Worm (Caenorhabditis elegans): ENCODE measurements around the gene ZK177.1.

DNA sequence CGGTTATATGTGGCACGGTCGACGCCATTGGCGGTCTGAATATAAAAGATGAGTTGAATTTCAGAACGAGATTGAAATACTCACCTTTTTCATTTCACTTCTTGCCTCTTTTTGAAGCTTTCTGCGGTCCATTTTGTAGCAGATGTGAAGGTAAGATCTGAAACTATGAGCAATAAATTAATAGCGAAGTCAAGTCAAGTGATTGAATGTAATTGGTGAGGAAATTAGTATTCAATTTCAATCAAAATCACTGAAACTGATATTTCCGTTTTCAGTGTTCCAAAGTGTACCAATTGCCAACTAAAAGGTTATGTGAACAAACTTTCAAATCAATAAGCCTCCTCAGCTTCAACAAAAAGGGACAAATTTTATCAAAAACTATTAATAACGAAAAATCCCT, 13.7 kb downstream of the ZK177.1 start, which contains the start of gene C17C3.24:
- TF ChIP-seq lin-15B (tag; optimal IDR thresholded peaks at IDR 0.05) (no peak), C16A3.4 (tag; optimal IDR thresholded peaks at IDR 0.05) (no peak), lin-13 (GFP tag; optimal IDR thresholded peaks at IDR 0.05) (no peak)
